Fruit fly (Drosophila melanogaster) whole organism, embryonic: ENCODE data around the gene CG5386.

Experiments used
- CG1024 ChIP-seq: fragments of 200-800 bp; sonication (Bioruptor generic); IDR thresholded peaks from 2 replicates; pipeline ENCODE4 v1.3.6; 2022; ENCODE audit warnings: missing biosample characterization, missing genetic modification characterization
- CG10654 ChIP-seq: fragments of 200-800 bp; sonication (Bioruptor generic); optimal IDR thresholded peaks from 2 replicates; lab custom pipeline; 2016; ENCODE audit warnings: missing biosample characterization, missing genetic modification characterization
- CG12299 ChIP-seq: fragments of 200-800 bp; sonication (Bioruptor generic); optimal IDR thresholded peaks from 2 replicates; lab custom pipeline; 2018; ENCODE audit warnings: missing biosample characterization, mild to moderate bottlenecking, missing genetic modification characterization
- CG12744 ChIP-seq: fragments of 200-800 bp; sonication (Bioruptor generic); optimal IDR thresholded peaks from 2 replicates; lab custom pipeline; 2016; ENCODE audit warnings: missing biosample characterization, missing genetic modification characterization
- CG17328 ChIP-seq: fragments of 200-800 bp; sonication (Bioruptor generic); IDR thresholded peaks from 2 replicates; pipeline ENCODE4 v1.3.6; 2022; ENCODE audit warnings: missing biosample characterization, missing genetic modification characterization
- CG2678 ChIP-seq: fragments of 200-800 bp; sonication (Bioruptor generic); optimal IDR thresholded peaks from 3 replicates; lab custom pipeline; 2019; ENCODE audit warnings: missing biosample characterization, mild to moderate bottlenecking, missing genetic modification characterization, moderate library complexity
- CG3995 ChIP-seq: fragments of 200-800 bp; sonication (Bioruptor generic); optimal IDR thresholded peaks from 3 replicates; lab custom pipeline; 2016; ENCODE audit warnings: missing biosample characterization, missing genetic modification characterization
- CG4617 ChIP-seq: fragments of 200-800 bp; sonication (Bioruptor generic); optimal IDR thresholded peaks from 3 replicates; lab custom pipeline; 2016; ENCODE audit warnings: missing biosample characterization, missing genetic modification characterization, borderline replicate concordance
- Ssrp ChIP-seq: fragments of 200-800 bp; sonication (Bioruptor generic); optimal IDR thresholded peaks from 2 replicates; lab custom pipeline; 2018; ENCODE audit warnings: missing biosample characterization, mild to moderate bottlenecking, missing genetic modification characterization, moderate library complexity
- ems ChIP-seq: fragments of 200-800 bp; sonication (Bioruptor generic); optimal IDR thresholded peaks from 3 replicates; lab custom pipeline; 2016; ENCODE audit warnings: missing biosample characterization, missing genetic modification characterization
- tll ChIP-seq, 2 experiments: fragments of 200-800 bp in 1 of 2; fragments of >200 bp in 1 of 2; sonication (Bioruptor generic) in 1 of 2; optimal IDR thresholded peaks; 2 replicates each; lab custom pipeline; 2017 to 2019; ENCODE audit warnings: missing biosample characterization in 2 of 2, missing genetic modification characterization in 2 of 2, mild to moderate bottlenecking in 1 of 2, moderate library complexity in 1 of 2
- twi ChIP-seq: fragments of 200-800 bp; optimal IDR thresholded peaks from 2 replicates; lab custom pipeline; 2019; ENCODE audit warnings: missing biosample characterization, mild to moderate bottlenecking, missing genetic modification characterization, moderate library complexity
- unpg ChIP-seq: fragments of 200-800 bp; sonication (Bioruptor generic); optimal IDR thresholded peaks from 3 replicates; lab custom pipeline; 2018; ENCODE audit warnings: missing biosample characterization, mild to moderate bottlenecking, missing genetic modification characterization, moderate library complexity

DNA sequence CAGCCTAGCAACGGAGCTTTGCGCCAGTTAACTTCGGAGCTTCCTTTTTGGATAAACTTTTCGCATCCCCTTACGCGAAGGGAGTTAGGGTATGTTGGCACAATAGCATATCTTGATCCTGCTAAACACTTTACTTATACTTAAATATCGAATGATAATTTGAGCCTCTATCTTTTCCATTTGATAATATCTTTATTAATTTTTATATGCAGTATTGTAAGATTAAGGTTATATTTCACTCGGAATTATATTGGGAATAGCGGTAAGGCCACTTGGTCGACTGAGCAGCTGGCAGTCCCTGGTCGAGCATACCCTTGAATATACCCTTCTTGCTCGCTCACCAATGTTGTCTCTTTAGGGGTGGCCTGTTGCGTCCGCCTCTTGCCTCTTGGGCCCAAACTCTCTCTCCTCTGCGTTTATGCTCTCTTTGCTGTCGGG is 26.7 kb upstream of the CG5386 start:
- TF ChIP-seq Ssrp (peak; percentile 48), CG4617 (GFP tag; lab: Kevin White, UChicago) (peak; percentile 8), CG17328 (GFP tag; lab: Robert Waterston, UW) (peak; percentile 74), tll (GFP tag; optimal IDR thresholded peaks at IDR 0.05; lab: Kevin White, UChicago) (no peak), CG12299 (tag; lab: Kevin White, UChicago) (peak; percentile 31), ems (GFP tag; lab: Kevin White, UChicago) (no peak), CG12744 (GFP tag; lab: Kevin White, UChicago) (no peak), twi (tag; lab: Kevin White, UChicago) (no peak), CG1024 (GFP tag; lab: Robert Waterston, UW) (peak; percentile 49), CG3995 (no peak), CG2678 (tag; lab: Kevin White, UChicago) (peak; percentile 79), CG10654 (peak; percentile 42), unpg (GFP tag; lab: Kevin White, UChicago) (peak; percentile 57)
